Fruit fly (Drosophila melanogaster): ENCODE results near the gene zen.

Gene zen

DNA sequence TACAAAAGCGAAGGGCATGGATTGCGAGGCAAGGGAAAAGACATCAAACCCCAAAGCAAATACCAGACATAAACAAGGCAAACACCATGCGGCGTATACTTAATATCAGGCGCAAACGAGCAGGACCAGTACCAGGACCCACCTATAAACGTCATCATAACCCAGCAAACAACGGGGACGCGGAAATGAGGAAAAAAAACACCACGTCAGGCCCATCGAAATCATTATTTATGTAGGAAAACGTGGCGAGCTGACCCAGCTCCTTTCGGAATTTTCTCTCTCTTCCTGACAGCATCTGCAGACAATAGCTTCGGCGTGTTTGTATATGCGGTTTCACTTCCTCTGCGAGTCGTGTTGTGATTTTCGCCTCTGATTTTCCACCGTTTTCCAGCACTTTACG, 22.8 kb upstream of the zen start:
- TF ChIP-seq fd85E (GFP tag; optimal IDR thresholded peaks at IDR 0.05) (no peak), topi (GFP tag; optimal IDR thresholded peaks at IDR 0.05) (no peak), eg (GFP tag; IDR thresholded peaks at IDR 0.05) (no peak), CG11762 (GFP tag; optimal IDR thresholded peaks at IDR 0.05; ENCODE audit: insufficient read depth) (no peak), CG16779 (tag; optimal IDR thresholded peaks at IDR 0.05) (no peak), ss (GFP tag; optimal IDR thresholded peaks at IDR 0.05) (no peak), Ets21C (GFP tag; optimal IDR thresholded peaks at IDR 0.05) (no peak), cyc (GFP tag; optimal IDR thresholded peaks at IDR 0.05) (no peak)

DNA sequence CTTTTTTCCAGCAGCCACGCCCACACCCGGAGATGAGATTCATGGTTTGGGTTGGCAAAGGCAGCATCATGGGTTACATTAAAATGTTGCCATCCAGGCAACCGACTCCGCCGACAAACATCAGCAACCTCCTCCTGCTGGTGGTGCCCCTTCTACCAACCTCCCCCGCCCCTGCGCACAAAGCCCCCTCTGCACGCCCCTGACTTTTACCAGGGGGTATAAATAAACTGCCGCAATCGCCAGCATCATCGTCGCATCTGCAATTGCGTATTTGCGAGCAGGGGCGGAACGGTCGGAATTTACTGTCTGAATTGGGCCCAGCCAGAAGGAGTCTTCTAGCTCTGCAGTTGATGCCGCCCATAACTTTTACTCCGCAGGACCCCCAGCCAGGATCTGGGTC, 17.8 kb upstream of the zen start:
- no peak for TF ChIP-seq CG7368 (GFP tag; optimal IDR thresholded peaks at IDR 0.05)
- no peak for TF ChIP-seq pdm3 (GFP tag; optimal IDR thresholded peaks at IDR 0.05)
- TF ChIP-seq eg (GFP tag; IDR thresholded peaks at IDR 0.05), result no peak
- no peak for TF ChIP-seq Eip78C (GFP tag)
- no peak for TF ChIP-seq Smox (GFP tag; optimal IDR thresholded peaks at IDR 0.05)
- no peak for TF ChIP-seq CG10631 (GFP tag; optimal IDR thresholded peaks at IDR 0.05)
- no peak for TF ChIP-seq CG6163 (GFP tag; IDR thresholded peaks at IDR 0.05)
- no peak for TF ChIP-seq CG4318 (GFP tag; optimal IDR thresholded peaks at IDR 0.05)
- no peak for TF ChIP-seq CG11902 (GFP tag; optimal IDR thresholded peaks at IDR 0.05)
- no peak for TF ChIP-seq Eip75B (GFP tag; optimal IDR thresholded peaks at IDR 0.05)
- no peak for TF ChIP-seq CG6808 (GFP tag; optimal IDR thresholded peaks at IDR 0.05)
- TF ChIP-seq CG8632 (GFP tag; optimal IDR thresholded peaks at IDR 0.05), result no peak

DNA sequence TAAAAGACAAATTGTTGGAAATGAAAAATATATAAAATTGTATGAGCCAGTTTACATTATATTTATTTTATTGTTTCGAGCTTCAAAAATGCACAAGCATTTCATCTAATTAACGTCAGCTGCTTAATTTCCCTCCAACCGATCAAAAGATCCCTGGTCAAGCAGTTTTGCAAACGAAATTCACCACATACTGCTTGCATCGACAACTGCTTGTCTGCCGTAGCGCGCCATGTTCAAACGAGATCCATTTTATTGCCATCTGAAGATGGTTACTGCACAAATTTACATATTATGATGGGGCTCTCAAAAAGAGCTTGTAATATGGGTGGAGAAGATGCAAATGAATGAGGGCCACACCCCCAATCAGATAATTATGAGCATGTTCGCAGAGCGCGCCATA, 14.3 kb upstream of the zen start:
- TF ChIP-seq cyc (GFP tag; optimal IDR thresholded peaks at IDR 0.05) (no peak), topi (GFP tag; optimal IDR thresholded peaks at IDR 0.05) (no peak), fd85E (GFP tag; optimal IDR thresholded peaks at IDR 0.05) (no peak), Eip78C (GFP tag) (peak; percentile 18)

DNA sequence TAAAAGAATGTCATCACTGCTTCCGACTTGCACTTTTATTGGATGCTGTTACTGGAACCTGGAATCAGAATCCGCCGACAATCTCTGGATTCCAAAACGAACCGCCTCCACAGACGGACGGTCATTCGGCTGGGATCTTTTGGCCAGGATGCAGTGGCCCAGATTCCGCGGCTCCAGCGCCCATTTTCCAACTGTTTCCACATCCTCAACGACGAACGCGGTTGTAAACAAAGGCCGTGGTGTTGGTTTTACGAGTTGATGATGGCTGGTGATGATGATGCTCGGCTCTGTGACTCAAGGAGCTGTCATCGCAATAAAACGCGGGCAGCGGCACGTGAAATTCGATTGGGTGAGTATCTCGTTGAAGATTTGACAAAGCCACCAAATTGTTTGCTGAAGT, 12.9 kb upstream of the zen start:
- TF ChIP-seq Smox (GFP tag; optimal IDR thresholded peaks at IDR 0.05) (no peak), fkh (GFP tag; optimal IDR thresholded peaks at IDR 0.05) (no peak)

DNA sequence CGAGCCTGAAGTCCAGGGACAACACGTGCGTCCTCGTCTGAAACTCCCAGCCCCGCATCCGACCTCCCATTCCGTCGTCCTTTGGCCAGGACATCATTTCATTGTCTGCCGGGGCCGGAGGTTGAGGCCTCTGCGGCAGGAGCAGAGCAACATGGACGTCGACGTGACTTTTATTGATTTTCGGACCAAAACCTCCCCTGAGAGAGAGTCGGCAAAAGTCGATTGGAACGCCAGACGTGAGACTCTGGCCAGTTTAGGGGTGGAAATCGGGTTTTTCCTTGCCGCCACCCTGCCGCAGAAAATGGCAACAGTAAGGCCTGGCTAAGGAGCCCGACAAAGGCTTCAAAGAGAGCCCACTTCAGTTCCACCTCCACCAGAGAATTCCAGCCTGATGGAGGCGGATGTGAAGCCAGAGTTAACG, 12.2 kb upstream of the zen start:
- TF ChIP-seq Sox14 (GFP tag; optimal IDR thresholded peaks at IDR 0.05) (no peak), CG10669 (GFP tag; optimal IDR thresholded peaks at IDR 0.05) (no peak), pdm3 (GFP tag; optimal IDR thresholded peaks at IDR 0.05) (no peak), salr (GFP tag; optimal IDR thresholded peaks at IDR 0.05) (no peak), Sox102F (GFP tag; optimal IDR thresholded peaks at IDR 0.05) (no peak), fd59A (GFP tag; optimal IDR thresholded peaks at IDR 0.05) (no peak), CG31627 (GFP tag; optimal IDR thresholded peaks at IDR 0.05) (no peak), dsx (GFP tag; optimal IDR thresholded peaks at IDR 0.05; ENCODE audit: poor library complexity, severe bottlenecking) (no peak), CG3919 (GFP tag; optimal IDR thresholded peaks at IDR 0.05) (no peak), CG16779 (tag; optimal IDR thresholded peaks at IDR 0.05) (no peak)

DNA sequence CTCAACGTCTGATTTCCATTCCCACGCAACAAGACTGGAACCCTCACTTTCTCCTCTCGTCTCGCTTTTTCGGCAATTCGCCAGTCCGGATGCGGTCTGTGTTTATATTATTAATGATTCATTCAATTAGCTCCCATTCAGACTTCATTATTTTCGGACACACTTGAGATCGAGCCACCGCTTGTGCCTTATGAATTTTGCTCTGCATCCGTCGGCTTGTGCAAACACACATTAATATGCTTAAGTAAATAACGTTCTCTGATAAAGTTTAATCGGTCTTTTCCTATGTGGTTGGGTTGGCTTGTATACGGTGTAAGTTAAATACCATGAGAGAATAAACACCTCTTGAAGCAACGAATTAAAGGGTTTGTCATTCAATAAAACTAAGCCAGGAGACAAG, 10.9 kb upstream of the zen start:
- TF ChIP-seq Eip75B (GFP tag; optimal IDR thresholded peaks at IDR 0.05) (no peak), fkh (GFP tag; optimal IDR thresholded peaks at IDR 0.05) (peak; percentile 54), Eip78C (GFP tag) (peak; percentile 18), svp (GFP tag) (peak; percentile 30)

DNA sequence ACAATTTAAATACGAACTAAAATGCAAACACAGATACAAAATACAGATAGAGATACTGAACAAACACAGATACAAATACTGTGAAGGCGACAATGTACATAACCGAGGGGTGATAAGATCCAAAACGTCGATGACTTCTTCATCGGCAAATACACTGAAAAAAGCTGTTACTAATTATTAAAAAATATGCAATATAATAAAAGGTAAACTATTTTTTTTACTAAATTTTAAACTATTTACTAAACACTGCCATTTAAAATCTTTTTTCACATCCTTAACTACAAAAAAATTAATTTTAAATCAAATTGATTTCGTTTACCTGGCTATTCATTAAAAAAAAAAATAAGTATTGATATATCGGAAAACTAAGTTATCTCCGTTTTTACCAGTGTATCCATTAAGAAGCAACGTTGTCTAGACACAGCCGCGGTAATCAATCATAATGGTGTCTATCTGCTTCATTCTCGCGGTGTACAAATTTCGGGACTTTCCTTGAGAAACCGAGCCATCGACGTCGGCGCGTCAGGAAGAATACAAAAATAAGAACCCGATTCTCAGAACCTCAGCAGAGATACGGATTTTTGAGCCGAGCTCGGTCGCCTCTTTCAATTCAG, 8.9 kb upstream of the zen start:
- TF ChIP-seq CG6808 (GFP tag; optimal IDR thresholded peaks at IDR 0.05), result peak; percentile 59
- TF ChIP-seq Hr39 (GFP tag; optimal IDR thresholded peaks at IDR 0.05), result peak; percentile 76
- TF ChIP-seq acj6 (GFP tag; optimal IDR thresholded peaks at IDR 0.05), result peak; percentile 80
- TF ChIP-seq Eip93F (GFP tag; optimal IDR thresholded peaks at IDR 0.05), result peak; percentile 26
- peak; percentile 59 for TF ChIP-seq Eip75B (GFP tag; optimal IDR thresholded peaks at IDR 0.05)
- TF ChIP-seq Gug (GFP tag; IDR thresholded peaks at IDR 0.05), result peak; percentile 51; the same call in 1 of the 2 replicates
- TF ChIP-seq dsx (GFP tag; optimal IDR thresholded peaks at IDR 0.05; ENCODE audit: poor library complexity, severe bottlenecking), result peak; percentile 74
- peak; percentile 53 for TF ChIP-seq CG8319 (GFP tag; optimal IDR thresholded peaks at IDR 0.05)
- no peak for TF ChIP-seq Lpt (GFP tag; optimal IDR thresholded peaks at IDR 0.05)
- TF ChIP-seq CG3919 (GFP tag; optimal IDR thresholded peaks at IDR 0.05), result peak; percentile 65
- TF ChIP-seq Sox14 (GFP tag; optimal IDR thresholded peaks at IDR 0.05), result peak; percentile 65
- TF ChIP-seq pdm3 (GFP tag; optimal IDR thresholded peaks at IDR 0.05), result peak; percentile 72
- peak; percentile 41 to 66 for TF ChIP-seq ss (GFP tag; optimal IDR thresholded peaks at IDR 0.05)
- TF ChIP-seq Blimp-1 (GFP tag; optimal IDR thresholded peaks at IDR 0.05), result peak; percentile 72
- TF ChIP-seq CG8119 (GFP tag; IDR thresholded peaks at IDR 0.05), result peak; percentile 72
- peak; percentile 77 for TF ChIP-seq cyc (GFP tag; optimal IDR thresholded peaks at IDR 0.05)
- peak; percentile 81 for TF ChIP-seq CG34406 (GFP tag; optimal IDR thresholded peaks at IDR 0.05)
- TF ChIP-seq CG11902 (GFP tag; optimal IDR thresholded peaks at IDR 0.05), result peak; percentile 42

Measured in whole organism, prepupa.